Worm (Caenorhabditis elegans): ENCODE measurements around the gene sek-6.

sek-6 gene

ce11 chrX:9999599-10000201, 31.2 kb upstream of the sek-6 start:
- TF ChIP-seq M03D4.4 (tag; optimal IDR thresholded peaks at IDR 0.05) (peak; percentile 75), elt-3 (tag; optimal IDR thresholded peaks at IDR 0.05) (no peak), hlh-1 (tag; optimal IDR thresholded peaks at IDR 0.05) (no peak), lin-13 (tag; optimal IDR thresholded peaks at IDR 0.05) (peak; percentile 53), cnd-1 (tag; optimal IDR thresholded peaks at IDR 0.05) (peak; percentile 29), drap-1 (GFP tag; optimal IDR thresholded peaks at IDR 0.05) (peak; percentile 76), mab-5 (tag; optimal IDR thresholded peaks at IDR 0.05) (no peak), unc-62 (GFP tag; optimal IDR thresholded peaks at IDR 0.05) (peak; percentile 73), nhr-237 (tag; optimal IDR thresholded peaks at IDR 0.05) (peak; percentile 47), ceh-39 (tag; optimal IDR thresholded peaks at IDR 0.05) (peak; percentile 50), nhr-2 (tag; optimal IDR thresholded peaks at IDR 0.05) (peak; percentile 59), ceh-43 (GFP tag; optimal IDR thresholded peaks at IDR 0.05) (no peak), tbx-8 (GFP tag; optimal IDR thresholded peaks at IDR 0.05) (no peak), ceh-83 (GFP tag; optimal IDR thresholded peaks at IDR 0.05) (peak; percentile 56), mep-1 (tag; optimal IDR thresholded peaks at IDR 0.05) (peak; percentile 25), sptf-1 (tag; optimal IDR thresholded peaks at IDR 0.05) (peak; percentile 91), ztf-11 (tag; optimal IDR thresholded peaks at IDR 0.05) (peak; percentile 28), ham-2 (GFP tag; optimal IDR thresholded peaks at IDR 0.05) (peak; percentile 79), pha-4 (tag; optimal IDR thresholded peaks at IDR 0.05) (peak; percentile 25), ces-1 (GFP tag; optimal IDR thresholded peaks at IDR 0.05) (peak; percentile 36), lin-32 (GFP tag; optimal IDR thresholded peaks at IDR 0.05) (no peak), mls-2 (tag; optimal IDR thresholded peaks at IDR 0.05) (peak; percentile 90), unc-120 (tag; optimal IDR thresholded peaks at IDR 0.05; ENCODE audit: poor library complexity, severe bottlenecking) (peak; percentile 77), nhr-28 (tag; optimal IDR thresholded peaks at IDR 0.05) (no peak)

ce11 chrX:10000635-10001034, 30.3 kb upstream of the sek-6 start, which contains the start of gene F19C6.2:
Gene F19C6.2, plus strand, starts transcription at chrX:10000935.
- TF ChIP-seq zip-8 (tag; optimal IDR thresholded peaks at IDR 0.05) (no peak), unc-39 (tag; optimal IDR thresholded peaks at IDR 0.05) (no peak), flh-1 (GFP tag; optimal IDR thresholded peaks at IDR 0.05) (no peak), nhr-2 (tag; optimal IDR thresholded peaks at IDR 0.05) (no peak), nhr-12 (tag; optimal IDR thresholded peaks at IDR 0.05) (no peak), nhr-76 (tag; optimal IDR thresholded peaks at IDR 0.05) (no peak), ham-2 (GFP tag; optimal IDR thresholded peaks at IDR 0.05) (no peak), ztf-11 (tag; optimal IDR thresholded peaks at IDR 0.05) (no peak), elt-1 (tag; optimal IDR thresholded peaks at IDR 0.05; ENCODE audit: borderline replicate concordance, insufficient read depth) (no peak)

DNA sequence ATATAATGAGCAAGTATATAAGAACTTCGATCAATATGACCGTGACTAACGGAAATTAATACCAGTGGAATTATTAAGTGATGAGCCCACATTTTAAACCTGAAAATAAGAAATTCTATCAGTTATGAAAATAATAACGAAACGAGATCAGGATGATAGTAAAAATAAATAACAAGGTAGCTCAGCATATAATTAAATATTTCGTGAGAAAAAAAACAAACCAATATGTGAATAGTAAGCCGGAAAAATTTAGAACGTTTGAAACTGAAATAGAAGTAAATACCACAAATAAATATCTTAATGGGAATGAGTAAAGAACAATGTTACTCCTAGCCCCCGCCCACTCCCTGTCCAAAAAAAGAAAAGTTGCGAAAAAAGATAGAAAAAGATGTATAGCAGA, 22.3 kb upstream of the sek-6 start, which contains the start of gene F19C6.3:
TSS of gene F19C6.3 (minus strand) at position 101 of the 400 bp plus-strand sequence.
- TF ChIP-seq nhr-2 (tag; optimal IDR thresholded peaks at IDR 0.05): no peak
- no peak for TF ChIP-seq unc-39 (tag; optimal IDR thresholded peaks at IDR 0.05)
- TF ChIP-seq nhr-12 (tag; optimal IDR thresholded peaks at IDR 0.05): no peak
- no peak for TF ChIP-seq ces-1 (GFP tag; optimal IDR thresholded peaks at IDR 0.05)
- no peak for TF ChIP-seq lin-13 (tag; optimal IDR thresholded peaks at IDR 0.05)
- TF ChIP-seq mep-1 (tag; optimal IDR thresholded peaks at IDR 0.05): no peak
- TF ChIP-seq pha-4 (tag; optimal IDR thresholded peaks at IDR 0.05): no peak
- no peak for TF ChIP-seq ztf-11 (tag; optimal IDR thresholded peaks at IDR 0.05)
- TF ChIP-seq elt-3 (tag; optimal IDR thresholded peaks at IDR 0.05): no peak

ce11 chrX:10009985-10010384, 21.0 kb upstream of the sek-6 start:
- TF ChIP-seq ces-1 (GFP tag; optimal IDR thresholded peaks at IDR 0.05) (peak; percentile 55), flh-1 (GFP tag; optimal IDR thresholded peaks at IDR 0.05) (no peak)

- TF ChIP-seq unc-62 (GFP tag; optimal IDR thresholded peaks at IDR 0.05): no peak
- no peak for TF ChIP-seq ceh-43 (GFP tag; optimal IDR thresholded peaks at IDR 0.05)
- TF ChIP-seq unc-39 (tag; optimal IDR thresholded peaks at IDR 0.05): no peak
- no peak for TF ChIP-seq drap-1 (GFP tag; optimal IDR thresholded peaks at IDR 0.05)
- no peak for TF ChIP-seq nhr-2 (tag; optimal IDR thresholded peaks at IDR 0.05)
- no peak for TF ChIP-seq flh-1 (GFP tag; optimal IDR thresholded peaks at IDR 0.05)
- TF ChIP-seq nhr-237 (tag; optimal IDR thresholded peaks at IDR 0.05): no peak
- TF ChIP-seq blmp-1 (tag; optimal IDR thresholded peaks at IDR 0.05): no peak
- no peak for TF ChIP-seq ceh-39 (tag; optimal IDR thresholded peaks at IDR 0.05)
- no peak for TF ChIP-seq unc-120 (tag; optimal IDR thresholded peaks at IDR 0.05; ENCODE audit: poor library complexity, severe bottlenecking)
- no peak for TF ChIP-seq bed-3 (GFP tag; optimal IDR thresholded peaks at IDR 0.05)
- TF ChIP-seq nhr-76 (tag; optimal IDR thresholded peaks at IDR 0.05): no peak
- no peak for TF ChIP-seq hlh-1 (tag; optimal IDR thresholded peaks at IDR 0.05)
These were observed 12.8 kb upstream of the sek-6 start, which contains the start of gene F19C6.4 for ce11 chrX:10017975-10018654. Gene F19C6.4, minus strand, starts transcription at chrX:10018025.

Data from whole organism, mixed stage, embryonic.